Worm (Caenorhabditis elegans) whole organism, late embryonic: ENCODE results near the gene C25D7.15.

Source experiments
- C08G9.2 ChIP-seq: sonication (generic microtip); optimal IDR thresholded peaks from 2 replicates; lab custom pipeline; 2016; ENCODE audit warnings: mild to moderate bottlenecking, missing genetic modification characterization, moderate library complexity, missing compliant biosample characterization
- C38D4.7 ChIP-seq: fragments of 200-800 bp; sonication (Bioruptor generic); optimal IDR thresholded peaks from 2 replicates; lab custom pipeline; 2018; ENCODE audit warnings: mild to moderate bottlenecking, missing genetic modification characterization, moderate library complexity, missing compliant biosample characterization
- K09A11.1 ChIP-seq: sonication (generic microtip); optimal IDR thresholded peaks from 2 replicates; lab custom pipeline; 2017; ENCODE audit warnings: antibody characterized with exemption, mild to moderate bottlenecking, missing genetic modification characterization, missing compliant biosample characterization; ENCODE audit not compliant: insufficient read depth
- T23F11.4 ChIP-seq: fragments of 200-800 bp; sonication (Bioruptor generic); optimal IDR thresholded peaks from 2 replicates; lab custom pipeline; 2018; ENCODE audit warnings: mild to moderate bottlenecking, missing genetic modification characterization, missing compliant biosample characterization
- ceh-14 ChIP-seq: sonication (generic microtip); optimal IDR thresholded peaks from 2 replicates; lab custom pipeline; 2016; ENCODE audit warnings: missing genotype, missing genetic modification characterization, missing compliant biosample characterization
- ceh-2 ChIP-seq: sonication (generic microtip); optimal IDR thresholded peaks from 2 replicates; lab custom pipeline; 2016; ENCODE audit warnings: missing genotype, missing genetic modification characterization, missing compliant biosample characterization
- ceh-22 ChIP-seq: sonication (generic microtip); optimal IDR thresholded peaks from 2 replicates; lab custom pipeline; 2017; ENCODE audit warnings: missing biosample characterization, missing genetic modification characterization
- ceh-31 ChIP-seq: sonication (generic microtip); optimal IDR thresholded peaks from 2 replicates; lab custom pipeline; 2016; ENCODE audit warnings: missing genetic modification characterization, missing compliant biosample characterization
- ceh-34 ChIP-seq: sonication (generic microtip); optimal IDR thresholded peaks from 2 replicates; lab custom pipeline; 2016; ENCODE audit warnings: mild to moderate bottlenecking, missing genetic modification characterization, missing compliant biosample characterization
- ceh-6 ChIP-seq: fragments of 200-800 bp; sonication (Bioruptor generic); optimal IDR thresholded peaks from 2 replicates; lab custom pipeline; 2018; ENCODE audit warnings: mild to moderate bottlenecking, missing genetic modification characterization, missing compliant biosample characterization
- elt-4 ChIP-seq: sonication (generic microtip); optimal IDR thresholded peaks from 2 replicates; lab custom pipeline; 2016; ENCODE audit warnings: missing genetic modification characterization, missing compliant biosample characterization
- eyg-1 ChIP-seq: sonication (generic microtip); optimal IDR thresholded peaks from 2 replicates; lab custom pipeline; 2016; ENCODE audit warnings: missing genotype, missing genetic modification characterization, missing compliant biosample characterization
- fax-1 ChIP-seq: sonication (generic microtip); optimal IDR thresholded peaks from 2 replicates; lab custom pipeline; 2016; ENCODE audit warnings: missing genotype, missing genetic modification characterization, missing compliant biosample characterization
- fkh-10 ChIP-seq: fragments of 150-350 bp; optimal IDR thresholded peaks from 2 replicates; lab custom pipeline; 2014; ENCODE audit warnings: missing biosample characterization, missing genetic modification reagents, missing genetic modification characterization
- fkh-6 ChIP-seq: sonication (generic microtip); optimal IDR thresholded peaks from 2 replicates; lab custom pipeline; 2016; ENCODE audit warnings: missing genetic modification characterization, missing compliant biosample characterization
- hlh-13 ChIP-seq: fragments of 200-800 bp; sonication (Bioruptor generic); optimal IDR thresholded peaks from 2 replicates; lab custom pipeline; 2018; ENCODE audit warnings: mild to moderate bottlenecking, missing genetic modification characterization, missing compliant biosample characterization
- hlh-30 ChIP-seq: sonication (generic microtip); optimal IDR thresholded peaks from 2 replicates; lab custom pipeline; 2017; ENCODE audit warnings: antibody characterized with exemption, missing genetic modification characterization, missing compliant biosample characterization; ENCODE audit not compliant: insufficient read depth
- hlh-6 ChIP-seq: sonication (generic microtip); optimal IDR thresholded peaks from 2 replicates; lab custom pipeline; 2016; ENCODE audit warnings: missing genotype, missing genetic modification characterization, missing compliant biosample characterization
- hlh-8 ChIP-seq: sonication (generic microtip); optimal IDR thresholded peaks from 2 replicates; lab custom pipeline; 2016; ENCODE audit warnings: missing genotype, missing genetic modification characterization, missing compliant biosample characterization
- lin-11 ChIP-seq: fragments of 200-800 bp; sonication (Bioruptor generic); optimal IDR thresholded peaks from 2 replicates; lab custom pipeline; 2018; ENCODE audit warnings: mild to moderate bottlenecking, missing genetic modification characterization, missing compliant biosample characterization
- madf-2 ChIP-seq: sonication (generic microtip); optimal IDR thresholded peaks from 2 replicates; lab custom pipeline; 2017; ENCODE audit warnings: missing genetic modification characterization, missing compliant biosample characterization
- mec-3 ChIP-seq: sonication (generic microtip); optimal IDR thresholded peaks from 2 replicates; lab custom pipeline; 2016; ENCODE audit warnings: borderline replicate concordance, missing genetic modification characterization, missing compliant biosample characterization
- nfya-1 ChIP-seq: sonication (generic microtip); optimal IDR thresholded peaks from 2 replicates; lab custom pipeline; 2017; ENCODE audit warnings: missing genetic modification characterization, mild to moderate bottlenecking, missing compliant biosample characterization, antibody characterized with exemption, moderate library complexity
- nhr-11 ChIP-seq: fragments of 150-350 bp; optimal IDR thresholded peaks from 2 replicates; lab custom pipeline; 2014; ENCODE audit warnings: missing biosample characterization, missing genetic modification characterization
- odd-2 ChIP-seq: sonication (generic microtip); optimal IDR thresholded peaks from 2 replicates; lab custom pipeline; 2017; ENCODE audit warnings: antibody characterized with exemption, mild to moderate bottlenecking, missing genetic modification characterization, missing compliant biosample characterization
- pat-9 ChIP-seq: fragments of 200-800 bp; sonication (Bioruptor generic); optimal IDR thresholded peaks from 2 replicates; lab custom pipeline; 2018; ENCODE audit warnings: mild to moderate bottlenecking, missing genetic modification characterization, moderate library complexity, missing compliant biosample characterization
- pax-1 ChIP-seq: fragments of 150-350 bp; optimal IDR thresholded peaks from 2 replicates; lab custom pipeline; 2014; ENCODE audit warnings: missing biosample characterization, missing genetic modification characterization
- pha-2 ChIP-seq: sonication (generic microtip); optimal IDR thresholded peaks from 2 replicates; lab custom pipeline; 2017; ENCODE audit warnings: mild to moderate bottlenecking, missing genetic modification characterization, missing compliant biosample characterization
- pha-4 ChIP-seq: fragments of 150-350 bp; optimal IDR thresholded peaks from 2 replicates; lab custom pipeline; 2018; ENCODE audit warnings: missing biosample characterization, missing genetic modification reagents, missing genetic modification characterization
- pqm-1 ChIP-seq: sonication (generic microtip); optimal IDR thresholded peaks from 2 replicates; lab custom pipeline; 2016; ENCODE audit warnings: missing genetic modification characterization, missing compliant biosample characterization
- pros-1 ChIP-seq: fragments of 150-350 bp; optimal IDR thresholded peaks from 2 replicates; lab custom pipeline; 2014; ENCODE audit warnings: missing biosample characterization, missing genetic modification reagents, missing genetic modification characterization
- ref-2 ChIP-seq: sonication (generic microtip); optimal IDR thresholded peaks from 2 replicates; lab custom pipeline; 2016; ENCODE audit warnings: missing genetic modification characterization, missing compliant biosample characterization
- sdc-2 ChIP-seq: sonication (generic microtip); optimal IDR thresholded peaks from 2 replicates; lab custom pipeline; 2016; ENCODE audit warnings: missing genotype, missing genetic modification characterization, missing compliant biosample characterization
- sox-4 ChIP-seq: sonication (generic microtip); optimal IDR thresholded peaks from 2 replicates; lab custom pipeline; 2017; ENCODE audit warnings: mild to moderate bottlenecking, missing genetic modification characterization, inconsistent platforms, missing compliant biosample characterization
- syd-9 ChIP-seq: sonication (generic microtip); optimal IDR thresholded peaks from 2 replicates; lab custom pipeline; 2016; ENCODE audit warnings: mild to moderate bottlenecking, missing genetic modification characterization, moderate library complexity, missing compliant biosample characterization
- tbx-2 ChIP-seq: sonication (generic microtip); optimal IDR thresholded peaks from 2 replicates; lab custom pipeline; 2016; ENCODE audit warnings: missing genetic modification characterization, missing compliant biosample characterization
- unc-42 ChIP-seq: sonication (generic microtip); optimal IDR thresholded peaks from 2 replicates; lab custom pipeline; 2016; ENCODE audit warnings: missing genotype, missing genetic modification characterization, missing compliant biosample characterization
- unc-55 ChIP-seq: sonication (generic microtip); optimal IDR thresholded peaks from 2 replicates; lab custom pipeline; 2017; ENCODE audit warnings: missing biosample characterization, missing genetic modification reagents, missing genetic modification characterization
- unc-86 ChIP-seq: sonication (generic microtip); optimal IDR thresholded peaks from 2 replicates; lab custom pipeline; 2016; ENCODE audit warnings: missing genetic modification characterization, missing compliant biosample characterization
- zip-5 ChIP-seq: sonication (generic microtip); optimal IDR thresholded peaks from 2 replicates; lab custom pipeline; 2016; ENCODE audit warnings: missing genetic modification characterization, missing compliant biosample characterization
- ztf-16 ChIP-seq: sonication (generic microtip); optimal IDR thresholded peaks from 2 replicates; lab custom pipeline; 2017; ENCODE audit warnings: missing genetic modification characterization, missing compliant biosample characterization

Gene C25D7.15

DNA sequence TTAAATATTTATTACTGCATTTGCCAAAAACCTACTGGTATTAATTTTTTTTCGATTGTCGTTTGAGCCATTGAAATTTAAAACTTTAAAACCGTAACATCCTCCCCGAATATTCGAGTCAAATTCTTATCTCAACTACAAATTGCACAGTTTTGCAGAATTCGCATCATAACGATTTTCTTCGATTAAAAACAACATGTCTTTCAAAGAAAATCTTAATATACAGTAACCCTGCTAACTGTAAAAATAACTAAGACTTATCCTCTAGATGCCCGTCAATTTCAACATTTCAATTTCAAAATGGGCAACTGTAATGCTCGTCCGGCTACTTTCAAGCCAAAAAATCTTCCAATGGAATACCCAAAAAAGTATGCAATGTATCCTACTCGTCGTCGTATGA, 38.9 kb upstream of the C25D7.15 start, which contains the start of gene F14H8.5:
F14H8.5 (plus strand) TSS at position 301 of the 400 bp plus-strand sequence.
- no peak for TF ChIP-seq fkh-10 (GFP tag; lab: Kevin White, UChicago)
- no peak for TF ChIP-seq syd-9 (tag; lab: Kevin White, UChicago)
- no peak for TF ChIP-seq lin-11 (tag; lab: Kevin White, UChicago)
- no peak for TF ChIP-seq hlh-13
- TF ChIP-seq pha-2 = no peak
- no peak for TF ChIP-seq T23F11.4
- TF ChIP-seq K09A11.1 (tag; lab: Kevin White, UChicago) = no peak
- TF ChIP-seq unc-42 (tag; lab: Kevin White, UChicago) = no peak
- TF ChIP-seq unc-86 = no peak
- no peak for TF ChIP-seq ztf-16 (tag; lab: Kevin White, UChicago)
- no peak for TF ChIP-seq ceh-2 (tag; lab: Kevin White, UChicago)
- no peak for TF ChIP-seq odd-2 (tag; lab: Kevin White, UChicago)
- TF ChIP-seq tbx-2 (tag; lab: Kevin White, UChicago) = no peak
- TF ChIP-seq ceh-14 (tag; lab: Kevin White, UChicago) = no peak
- TF ChIP-seq zip-5 = no peak
- TF ChIP-seq ceh-22 (tag; lab: Kevin White, UChicago) = no peak
- no peak for TF ChIP-seq pros-1 (tag; lab: Kevin White, UChicago)

DNA sequence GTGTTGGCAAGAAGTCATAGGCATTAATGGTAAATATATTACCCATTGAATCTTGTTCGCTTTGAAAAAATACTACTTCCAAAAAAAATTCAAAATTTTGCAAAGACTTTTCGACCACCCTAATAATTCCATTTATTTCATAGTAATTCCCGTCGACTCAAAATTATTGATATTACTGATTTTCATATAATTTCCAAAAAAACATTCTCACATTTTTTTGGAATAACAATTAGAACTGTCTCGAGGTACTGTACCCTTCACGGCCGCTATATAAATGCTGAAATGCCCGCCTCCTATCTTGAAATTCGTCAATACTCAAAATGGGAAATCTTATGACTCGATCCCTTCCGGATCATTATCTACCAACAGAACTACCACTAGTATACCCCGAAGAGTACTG, 36.1 kb upstream of the C25D7.15 start, which contains the start of gene F14H8.4:
F14H8.4 (plus strand) TSS at position 301 of the 400 bp plus-strand sequence.
- TF ChIP-seq C38D4.7 (GFP tag; lab: Kevin White, UChicago) (no peak), ref-2 (tag; lab: Kevin White, UChicago) (no peak), nhr-11 (tag; lab: Kevin White, UChicago) (no peak), ceh-14 (tag; lab: Kevin White, UChicago) (no peak), mec-3 (no peak), fax-1 (no peak), K09A11.1 (tag; lab: Kevin White, UChicago) (no peak), elt-4 (no peak), fkh-6 (no peak), zip-5 (no peak), ceh-34 (no peak), ceh-6 (GFP tag; lab: Kevin White, UChicago) (no peak), hlh-6 (tag; lab: Kevin White, UChicago) (no peak), sox-4 (no peak), T23F11.4 (no peak), pax-1 (tag; lab: Kevin White, UChicago) (no peak), hlh-8 (tag; lab: Kevin White, UChicago) (no peak), eyg-1 (tag; lab: Kevin White, UChicago) (no peak), pat-9 (tag; lab: Kevin White, UChicago) (no peak)
- TF ChIP-seq, all 69 proteins: peak for 0

DNA sequence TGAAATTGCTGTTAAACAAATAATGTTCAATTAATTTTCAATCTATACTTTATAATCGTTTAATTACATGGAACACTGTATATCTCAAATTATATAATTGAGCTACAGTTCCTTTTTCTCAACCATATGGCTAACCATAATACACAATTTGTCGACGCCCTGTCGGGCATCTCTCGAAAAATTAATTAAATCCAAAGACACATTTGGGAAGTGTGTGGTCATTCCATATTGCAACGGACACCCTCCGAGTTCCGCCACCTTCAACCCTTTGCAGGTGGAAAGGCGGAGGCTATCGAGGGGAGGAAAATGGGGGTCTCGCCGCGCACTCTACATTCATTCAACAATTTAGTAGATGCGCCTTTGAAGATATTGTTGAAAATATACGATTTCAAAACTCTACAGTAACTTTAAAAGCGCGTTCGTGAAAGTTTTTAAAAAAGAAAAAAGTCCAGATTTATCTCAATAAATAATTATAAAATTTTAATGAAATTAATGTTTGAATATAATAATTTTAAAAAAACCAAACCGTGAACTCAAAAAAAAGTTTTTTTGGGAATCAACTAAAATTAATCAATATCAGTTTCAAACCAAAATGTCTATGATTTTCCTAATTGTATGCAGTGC, 30.6 kb upstream of the C25D7.15 start, which contains the start of gene F14H8.8:
F14H8.8 (plus strand) TSS at position 574 of the 624 bp plus-strand sequence.
- no peak for TF ChIP-seq sdc-2 (tag; lab: Kevin White, UChicago)
- TF ChIP-seq tbx-2 (tag; lab: Kevin White, UChicago) = no peak
- no peak for TF ChIP-seq ceh-31 (tag; lab: Kevin White, UChicago)
- no peak for TF ChIP-seq pha-4 (tag; lab: Kevin White, UChicago)
- TF ChIP-seq hlh-30 (tag; lab: Kevin White, UChicago) = no peak
- no peak for TF ChIP-seq unc-55
- no peak for TF ChIP-seq madf-2 (tag; lab: Kevin White, UChicago)
- no peak for TF ChIP-seq nfya-1
- no peak for TF ChIP-seq zip-5
- TF ChIP-seq C08G9.2 (tag; lab: Kevin White, UChicago) = no peak
- TF ChIP-seq pqm-1 (tag; lab: Kevin White, UChicago) = no peak
- TF ChIP-seq mec-3 = no peak
- TF ChIP-seq nhr-11 (tag; lab: Kevin White, UChicago) = no peak
- no peak for TF ChIP-seq T23F11.4
